Worm (Caenorhabditis elegans) whole organism, L4 larva: ENCODE data around the gene F09C12.2.

Source experiments
- F10B5.3 ChIP-seq: sonication (generic microtip); optimal IDR thresholded peaks from 2 replicates; lab custom pipeline; 2016; ENCODE audit warnings: mild to moderate bottlenecking, missing genetic modification characterization, missing compliant biosample characterization
- F37D6.2 ChIP-seq: sonication (generic microtip); optimal IDR thresholded peaks from 2 replicates; lab custom pipeline; 2016; ENCODE audit warnings: mild to moderate bottlenecking, missing genetic modification characterization, missing compliant biosample characterization
- F44E2.7 ChIP-seq: fragments of 200-800 bp; sonication (Bioruptor generic); IDR thresholded peaks from 2 replicates; pipeline ENCODE4 v2.1.2; 2022; ENCODE audit warnings: missing genetic modification characterization, missing compliant biosample characterization
- F49E8.2 ChIP-seq: sonication (generic microtip); optimal IDR thresholded peaks from 2 replicates; lab custom pipeline; 2016; ENCODE audit warnings: missing compliant biosample characterization, mild to moderate bottlenecking, missing genetic modification characterization, borderline replicate concordance
- T20F7.1 ChIP-seq: fragments of 200-800 bp; sonication (Bioruptor generic); optimal IDR thresholded peaks from 2 replicates; lab custom pipeline; 2018; ENCODE audit warnings: mild to moderate bottlenecking, missing genetic modification characterization, missing compliant biosample characterization
- T26A8.4 ChIP-seq: fragments of 200-800 bp; sonication (Bioruptor generic); IDR thresholded peaks from 2 replicates; pipeline ENCODE4 v1.3.6; 2022; ENCODE audit warnings: missing genetic modification characterization, missing compliant biosample characterization
- Y48G9A.11 ChIP-seq: fragments of 200-800 bp; sonication (Bioruptor generic); IDR thresholded peaks from 2 replicates; pipeline ENCODE4 v1.3.6; 2022; ENCODE audit warnings: missing genetic modification reagents, missing genetic modification characterization, missing compliant biosample characterization
- Y75B8A.6 ChIP-seq: fragments of 200-800 bp; sonication (Bioruptor generic); IDR thresholded peaks from 2 replicates; pipeline ENCODE4 v1.3.6; 2022; ENCODE audit warnings: missing genetic modification reagents, missing genetic modification characterization, missing compliant biosample characterization
- aha-1 ChIP-seq: fragments of 150-350 bp; peaks from one replicate; lab custom pipeline; 2014; ENCODE audit warnings: missing biosample characterization, missing genetic modification characterization
- aly-2 ChIP-seq: sonication (generic microtip); optimal IDR thresholded peaks from 2 replicates; lab custom pipeline; 2018; ENCODE audit warnings: missing biosample characterization, missing genetic modification characterization
- ces-1 ChIP-seq: fragments of 150-350 bp; sonication (generic microtip); optimal IDR thresholded peaks from 4 replicates; lab custom pipeline; 2014; ENCODE audit warnings: missing biosample characterization, missing genetic modification reagents, missing genetic modification characterization
- daf-16 ChIP-seq, 3 experiments: sonication (generic microtip); optimal IDR thresholded peaks; 2 replicates each; lab custom pipeline; 2016 to 2017; ENCODE audit warnings: missing genetic modification characterization in 3 of 3, missing genetic modification reagents in 3 of 3, mild to moderate bottlenecking in 2 of 3, missing compliant biosample characterization in 2 of 3, missing biosample characterization in 1 of 3, moderate library complexity in 1 of 3
- daf-19 ChIP-seq: fragments of 200-800 bp; sonication (Bioruptor generic); conservative IDR thresholded peaks from 2 replicates; pipeline ENCODE4 v1.3.6; 2022; ENCODE audit warnings: missing genetic modification characterization, missing compliant biosample characterization
- dmd-6 ChIP-seq: fragments of 200-800 bp; sonication (Bioruptor generic); IDR thresholded peaks from 2 replicates; pipeline ENCODE4 v1.3.6; 2022; ENCODE audit warnings: missing genetic modification reagents, missing genetic modification characterization, missing compliant biosample characterization
- dmd-8 ChIP-seq: fragments of 200-800 bp; sonication (Bioruptor generic); IDR thresholded peaks from 2 replicates; pipeline ENCODE4 v1.3.6; 2022; ENCODE audit warnings: missing genetic modification characterization, missing compliant biosample characterization
- dpl-1 ChIP-seq: fragments of 150-350 bp; optimal IDR thresholded peaks from 2 replicates; lab custom pipeline; 2014; ENCODE audit warnings: missing biosample characterization, missing genetic modification reagents, missing genetic modification characterization
- egl-27 ChIP-seq: sonication (generic microtip); optimal IDR thresholded peaks from 3 replicates; lab custom pipeline; 2017; ENCODE audit warnings: missing biosample characterization, missing genetic modification reagents, missing genetic modification characterization
- egl-43 ChIP-seq: fragments of 200-800 bp; sonication (Bioruptor generic); IDR thresholded peaks from 2 replicates; pipeline ENCODE4 v1.3.6; 2022; ENCODE audit warnings: missing genetic modification reagents, missing genetic modification characterization, missing compliant biosample characterization
- hif-1 ChIP-seq, 2 experiments: sonication (generic microtip); optimal IDR thresholded peaks; 2 replicates each; lab custom pipeline; 2016 to 2017; ENCODE audit warnings: missing compliant biosample characterization in 2 of 2, missing genetic modification characterization in 2 of 2, missing genetic modification reagents in 2 of 2, missing genotype in 2 of 2, mild to moderate bottlenecking in 1 of 2
- hlh-11 ChIP-seq: fragments of 200-800 bp; sonication (Bioruptor generic); optimal IDR thresholded peaks from 2 replicates; lab custom pipeline; 2018; ENCODE audit warnings: mild to moderate bottlenecking, missing genetic modification characterization, missing compliant biosample characterization
- hmg-1.1 ChIP-seq: fragments of 200-800 bp; sonication (Bioruptor generic); IDR thresholded peaks from 2 replicates; pipeline ENCODE4 v1.3.6; 2022; ENCODE audit warnings: missing genetic modification reagents, missing genetic modification characterization, missing compliant biosample characterization
- lin-1 ChIP-seq: fragments of 200-800 bp; sonication (Bioruptor generic); IDR thresholded peaks from 2 replicates; pipeline ENCODE4 v1.3.6; 2022; ENCODE audit warnings: missing genetic modification reagents, missing genetic modification characterization, missing compliant biosample characterization
- lin-15B ChIP-seq: fragments of 150-350 bp; sonication (generic microtip); optimal IDR thresholded peaks from 3 replicates; lab custom pipeline; 2014; ENCODE audit warnings: missing biosample characterization, missing genetic modification characterization
- lin-29 ChIP-seq: fragments of 200-800 bp; sonication (Bioruptor generic); IDR thresholded peaks from 2 replicates; pipeline ENCODE4 v1.3.6; 2022; ENCODE audit warnings: missing genetic modification reagents, missing genetic modification characterization, missing compliant biosample characterization
- lin-38 ChIP-seq: fragments of 200-800 bp; sonication (Bioruptor generic); IDR thresholded peaks from 2 replicates; pipeline ENCODE4 v1.3.6; 2022; ENCODE audit warnings: missing genetic modification reagents, missing genetic modification characterization, missing compliant biosample characterization
- lir-3 ChIP-seq: sonication (generic microtip); optimal IDR thresholded peaks from 2 replicates; lab custom pipeline; 2016; ENCODE audit warnings: mild to moderate bottlenecking, missing genetic modification characterization, missing compliant biosample characterization
- madf-9 ChIP-seq: fragments of 200-800 bp; sonication (Bioruptor generic); conservative IDR thresholded peaks from 2 replicates; pipeline ENCODE4 v1.3.6; 2022; ENCODE audit warnings: missing genetic modification reagents, missing genetic modification characterization, missing compliant biosample characterization
- mdt-29 ChIP-seq: fragments of 200-800 bp; sonication (Bioruptor generic); IDR thresholded peaks from 2 replicates; pipeline ENCODE4 v1.3.6; 2022; ENCODE audit warnings: missing genetic modification reagents, missing genetic modification characterization, missing compliant biosample characterization
- mes-2 ChIP-seq: sonication (generic microtip); optimal IDR thresholded peaks from 2 replicates; lab custom pipeline; 2016; ENCODE audit warnings: missing genotype, mild to moderate bottlenecking, missing genetic modification characterization, missing compliant biosample characterization; ENCODE audit not compliant: poor library complexity, severe bottlenecking
- nhr-10 ChIP-seq: fragments of 150-350 bp; optimal IDR thresholded peaks from 2 replicates; lab custom pipeline; 2014; ENCODE audit warnings: missing biosample characterization, missing genetic modification characterization
- nhr-11 ChIP-seq: fragments of 150-350 bp; optimal IDR thresholded peaks from 2 replicates; lab custom pipeline; 2014; ENCODE audit warnings: missing biosample characterization, missing genetic modification characterization
- nhr-28 ChIP-seq: fragments of 150-350 bp; optimal IDR thresholded peaks from 2 replicates; lab custom pipeline; 2014; ENCODE audit warnings: missing biosample characterization, missing genetic modification characterization
- nhr-6 ChIP-seq: fragments of 150-350 bp; optimal IDR thresholded peaks from 2 replicates; lab custom pipeline; 2014; ENCODE audit warnings: missing biosample characterization, missing genetic modification characterization
- rbr-2 ChIP-seq: sonication (generic microtip); optimal IDR thresholded peaks from 2 replicates; lab custom pipeline; 2016; ENCODE audit warnings: missing genotype, missing genetic modification characterization, missing compliant biosample characterization
- sdz-12 ChIP-seq: fragments of 200-800 bp; sonication (Bioruptor generic); optimal IDR thresholded peaks from 2 replicates; lab custom pipeline; 2018; ENCODE audit warnings: mild to moderate bottlenecking, missing genetic modification characterization, missing compliant biosample characterization
- set-16 ChIP-seq: fragments of 200-800 bp; sonication (Bioruptor generic); IDR thresholded peaks from 2 replicates; pipeline ENCODE4 v1.3.6; 2022; ENCODE audit warnings: missing genetic modification reagents, missing genetic modification characterization, missing compliant biosample characterization
- skn-1 ChIP-seq: fragments of 150-350 bp; optimal IDR thresholded peaks from 2 replicates; lab custom pipeline; 2014; ENCODE audit warnings: missing biosample characterization, missing genetic modification characterization
- snpc-4 ChIP-seq: fragments of 150-350 bp; optimal IDR thresholded peaks from 2 replicates; lab custom pipeline; 2014; ENCODE audit warnings: missing biosample characterization, missing genetic modification characterization
- tra-1 ChIP-seq: fragments of 200-800 bp; sonication (Bioruptor generic); IDR thresholded peaks from 2 replicates; pipeline ENCODE4 v1.3.6; 2022; ENCODE audit warnings: missing genetic modification reagents, missing genetic modification characterization, missing compliant biosample characterization
- unc-130 ChIP-seq: sonication (generic microtip); optimal IDR thresholded peaks from 2 replicates; lab custom pipeline; 2016; ENCODE audit warnings: missing genetic modification reagents, missing genetic modification characterization, missing compliant biosample characterization
- unc-62 ChIP-seq, 3 experiments: fragments of 150-350 bp in 1 of 3; sonication (generic microtip); optimal IDR thresholded peaks in 2 of 3; peaks in 1 of 3; 1 replicate in 1 of 3; 2 replicates in 2 of 3; lab custom pipeline; 2014 to 2017; ENCODE audit warnings: missing biosample characterization in 3 of 3, missing genetic modification characterization in 3 of 3, missing genetic modification reagents in 3 of 3, missing genotype in 1 of 3
- vab-7 ChIP-seq: fragments of 200-800 bp; sonication (Bioruptor generic); IDR thresholded peaks from 2 replicates; pipeline ENCODE4 v1.3.6; 2022; ENCODE audit warnings: missing genetic modification reagents, missing genetic modification characterization, missing compliant biosample characterization
- zag-1 ChIP-seq: fragments of 150-350 bp; optimal IDR thresholded peaks from 2 replicates; lab custom pipeline; 2014; ENCODE audit warnings: missing biosample characterization, missing genetic modification characterization
- zfp-2 ChIP-seq: sonication (generic microtip); optimal IDR thresholded peaks from 2 replicates; lab custom pipeline; 2016; ENCODE audit warnings: mild to moderate bottlenecking, missing genetic modification characterization, missing compliant biosample characterization
- ztf-11 ChIP-seq: fragments of 150-350 bp; optimal IDR thresholded peaks from 2 replicates; lab custom pipeline; 2014; ENCODE audit warnings: missing biosample characterization, missing genetic modification characterization

Gene F09C12.2

ce11 chrII:5109693-5110092 is at the start of gene F09C12.2:
Gene F09C12.2 (plus strand): TSS chrII:5110012.
- TF ChIP-seq zfp-2 (tag; lab: Kevin White, UChicago), result no peak
- no peak for TF ChIP-seq daf-16 (GFP tag; optimal IDR thresholded peaks at IDR 0.05; lab: Kevin White, UChicago)
- peak; percentile 58 for TF ChIP-seq daf-16 (tag; optimal IDR thresholded peaks at IDR 0.05; lab: Kevin White, UChicago)
- TF ChIP-seq Y75B8A.6 (GFP tag; lab: Robert Waterston, UW), result no peak
- no peak for TF ChIP-seq Y48G9A.11
- peak; percentile 53 for TF ChIP-seq nhr-28 (tag; lab: Kevin White, UChicago)

- TF ChIP-seq F10B5.3 (no peak), tra-1 (GFP tag; lab: Robert Waterston, UW) (no peak), madf-9 (GFP tag; lab: Robert Waterston, UW) (no peak), nhr-6 (tag; lab: Kevin White, UChicago) (no peak), aly-2 (tag; lab: Kevin White, UChicago) (no peak), dpl-1 (GFP tag; lab: Kevin White, UChicago) (no peak), aha-1 (tag; lab: Kevin White, UChicago) (no peak), hlh-11 (tag; lab: Kevin White, UChicago) (no peak), F44E2.7 (no peak), daf-16 (GFP tag; optimal IDR thresholded peaks at IDR 0.05; lab: Kevin White, UChicago) (no peak), daf-16 (tag; optimal IDR thresholded peaks at IDR 0.05; lab: Kevin White, UChicago) (no peak), T26A8.4 (GFP tag; lab: Robert Waterston, UW) (no peak), dmd-8 (GFP tag; lab: Robert Waterston, UW) (no peak), daf-19 (GFP tag; lab: Robert Waterston, UW) (no peak), unc-62 (GFP tag; optimal IDR thresholded peaks at IDR 0.05 in 1 of 2; lab: Kevin White, UChicago) (no peak), unc-62 (tag; optimal IDR thresholded peaks at IDR 0.05; lab: Kevin White, UChicago) (no peak), T20F7.1 (no peak), ces-1 (no peak), lin-38 (no peak)
Measured at ce11 chrII:5060719-5061118, 49.1 kb upstream of the F09C12.2 start, which contains the start of gene pho-12. Gene pho-12 (minus strand): TSS chrII:5060819.

ce11 chrII:5061794-5062368 is 47.9 kb upstream of the F09C12.2 start, which contains the start of gene smc-5:
Gene smc-5 (plus strand): TSS chrII:5062125.
- TF ChIP-seq lin-1 (GFP tag; lab: Robert Waterston, UW), result no peak
- no peak for TF ChIP-seq set-16 (GFP tag; lab: Robert Waterston, UW)
- TF ChIP-seq ztf-11 (tag; lab: Kevin White, UChicago), result no peak
- TF ChIP-seq nhr-11 (tag; lab: Kevin White, UChicago), result no peak
- TF ChIP-seq mdt-29 (GFP tag; lab: Robert Waterston, UW), result no peak
- TF ChIP-seq nhr-28 (tag; lab: Kevin White, UChicago), result peak; percentile 45
- peak; percentile 94 for TF ChIP-seq lin-38
- no peak for TF ChIP-seq snpc-4 (tag; lab: Kevin White, UChicago)
- TF ChIP-seq unc-62 (GFP tag; optimal IDR thresholded peaks at IDR 0.05 in 1 of 2; lab: Kevin White, UChicago), result peak in 1 of 2 experiments; percentile 45
- no peak for TF ChIP-seq unc-62 (tag; optimal IDR thresholded peaks at IDR 0.05; lab: Kevin White, UChicago)
- TF ChIP-seq daf-16 (GFP tag; optimal IDR thresholded peaks at IDR 0.05; lab: Kevin White, UChicago), result no peak
- TF ChIP-seq daf-16 (tag; optimal IDR thresholded peaks at IDR 0.05; lab: Kevin White, UChicago), result peak; percentile 42
- no peak for TF ChIP-seq zag-1 (tag; lab: Kevin White, UChicago)
- peak; percentile 93 for TF ChIP-seq aha-1 (tag; lab: Kevin White, UChicago)
- no peak for TF ChIP-seq F49E8.2 (tag; lab: Kevin White, UChicago)
- peak; percentile 59 for TF ChIP-seq rbr-2 (tag; lab: Kevin White, UChicago)
- TF ChIP-seq hif-1 (tag; optimal IDR thresholded peaks at IDR 0.05; lab: Kevin White, UChicago), result peak in 1 of 2 experiments; percentile 72
- TF ChIP-seq F10B5.3, result no peak
- no peak for TF ChIP-seq nhr-10 (tag; lab: Kevin White, UChicago)
- TF ChIP-seq unc-130, result peak; percentile 82
- peak; percentile 92 for TF ChIP-seq mes-2 (tag; lab: Kevin White, UChicago)
- TF ChIP-seq egl-27 (tag; lab: Kevin White, UChicago), result no peak
- no peak for TF ChIP-seq sdz-12 (GFP tag; lab: Kevin White, UChicago)
- TF ChIP-seq dpl-1 (GFP tag; lab: Kevin White, UChicago), result peak; percentile 84
- no peak for TF ChIP-seq lin-29 (GFP tag; lab: Robert Waterston, UW)
- TF ChIP-seq lir-3 (tag; lab: Kevin White, UChicago), result no peak
- TF ChIP-seq egl-43 (GFP tag; lab: Robert Waterston, UW), result no peak
- no peak for TF ChIP-seq dmd-6 (GFP tag; lab: Robert Waterston, UW)
- TF ChIP-seq T20F7.1, result peak; percentile 14
- no peak for TF ChIP-seq skn-1 (tag; lab: Kevin White, UChicago)
- peak; percentile 11 for TF ChIP-seq F37D6.2 (tag; lab: Kevin White, UChicago)
- peak; percentile 47; the same call in 1 of the 2 replicates for TF ChIP-seq hmg-1.1 (GFP tag; lab: Robert Waterston, UW)
- TF ChIP-seq lin-15B (tag; lab: Kevin White, UChicago), result no peak
- TF ChIP-seq vab-7 (GFP tag; lab: Robert Waterston, UW), result peak; percentile 47; the same call in 1 of the 2 replicates
